Fruit fly (Drosophila melanogaster) whole organism, embryonic: ENCODE results near the gene CG32700.

Experiments used
- Ada2b ChIP-seq: fragments of 200-800 bp; sonication (Bioruptor generic); IDR thresholded peaks from 2 replicates; pipeline ENCODE4 v1.3.6; 2022; ENCODE audit warnings: missing biosample characterization, missing genetic modification characterization
- Adf1 ChIP-seq: fragments of 200-800 bp; sonication (Bioruptor generic); IDR thresholded peaks from 2 replicates; pipeline ENCODE4 v1.3.6; 2022; ENCODE audit warnings: missing biosample characterization, missing genetic modification characterization
- Blimp-1 ChIP-seq: fragments of 200-800 bp; sonication (Bioruptor generic); optimal IDR thresholded peaks from 3 replicates; lab custom pipeline; 2018; ENCODE audit warnings: missing biosample characterization, missing genetic modification characterization, mild to moderate bottlenecking, moderate library complexity, missing genetic modification reagents
- CG11456 ChIP-seq: fragments of 200-800 bp; sonication (Bioruptor generic); IDR thresholded peaks from 3 replicates; pipeline ENCODE4 v1.3.6; 2022; ENCODE audit warnings: missing biosample characterization, missing genetic modification characterization
- CG12236 ChIP-seq: fragments of 200-800 bp; sonication (Bioruptor generic); optimal IDR thresholded peaks from 2 replicates; lab custom pipeline; 2016; ENCODE audit warnings: missing biosample characterization, missing genetic modification characterization
- CG12391 ChIP-seq: fragments of 200-800 bp; sonication (Bioruptor generic); optimal IDR thresholded peaks from 3 replicates; lab custom pipeline; 2018; ENCODE audit warnings: missing biosample characterization, mild to moderate bottlenecking, missing genetic modification characterization, moderate library complexity
- CG12942 ChIP-seq: fragments of 200-800 bp; sonication (Bioruptor generic); optimal IDR thresholded peaks from 3 replicates; lab custom pipeline; 2016; ENCODE audit warnings: missing biosample characterization, missing genetic modification characterization
- CG13296 ChIP-seq: fragments of 200-800 bp; sonication (Bioruptor generic); optimal IDR thresholded peaks from 3 replicates; lab custom pipeline; 2018; ENCODE audit warnings: missing biosample characterization, mild to moderate bottlenecking, missing genetic modification characterization
- CG13894 ChIP-seq: fragments of 200-800 bp; sonication (Bioruptor generic); optimal IDR thresholded peaks from 3 replicates; lab custom pipeline; 2018; ENCODE audit warnings: missing biosample characterization, mild to moderate bottlenecking, missing genetic modification characterization, moderate library complexity
- CG14710 ChIP-seq: fragments of 200-800 bp; sonication (Bioruptor generic); optimal IDR thresholded peaks from 3 replicates; lab custom pipeline; 2019; ENCODE audit warnings: missing biosample characterization, mild to moderate bottlenecking, missing genetic modification characterization, moderate library complexity
- CG16863 ChIP-seq: fragments of 200-800 bp; sonication (Bioruptor generic); optimal IDR thresholded peaks from 3 replicates; lab custom pipeline; 2016; ENCODE audit warnings: missing biosample characterization, missing genetic modification characterization
- CG31441 ChIP-seq: fragments of 200-800 bp; sonication (Bioruptor generic); IDR thresholded peaks from 2 replicates; pipeline ENCODE4 v1.3.6; 2022; ENCODE audit warnings: missing biosample characterization, missing genetic modification characterization
- CG5180 ChIP-seq: fragments of 200-800 bp; sonication (Bioruptor generic); optimal IDR thresholded peaks from 3 replicates; lab custom pipeline; 2017; ENCODE audit warnings: missing biosample characterization, missing genetic modification characterization, mild to moderate bottlenecking, moderate library complexity, missing genetic modification reagents
- CG7745 ChIP-seq: fragments of 200-800 bp; sonication (Bioruptor generic); optimal IDR thresholded peaks from 2 replicates; lab custom pipeline; 2018; ENCODE audit warnings: missing biosample characterization, mild to moderate bottlenecking, missing genetic modification characterization, moderate library complexity
- CG7987 ChIP-seq: fragments of 200-800 bp; sonication (Bioruptor generic); optimal IDR thresholded peaks from 2 replicates; lab custom pipeline; 2018; ENCODE audit warnings: missing biosample characterization, mild to moderate bottlenecking, missing genetic modification characterization, moderate library complexity
- CG8089 ChIP-seq: fragments of 200-800 bp; sonication (Bioruptor generic); optimal IDR thresholded peaks from 3 replicates; lab custom pipeline; 2016; ENCODE audit warnings: missing biosample characterization, missing genetic modification characterization
- CG8290 ChIP-seq, 3 experiments: fragments of 200-800 bp; sonication (Bioruptor generic); optimal IDR thresholded peaks; 2 replicates each; lab custom pipeline; 2016 to 2019; ENCODE audit warnings: missing biosample characterization in 3 of 3, missing genetic modification characterization in 3 of 3, mild to moderate bottlenecking in 2 of 3, moderate library complexity in 1 of 3
- CG8765 ChIP-seq: fragments of 200-800 bp; sonication (Bioruptor generic); IDR thresholded peaks from 2 replicates; pipeline ENCODE4 v1.3.6; 2022; ENCODE audit warnings: missing biosample characterization, missing genetic modification characterization
- Fer3 ChIP-seq: fragments of 200-800 bp; sonication (Bioruptor generic); optimal IDR thresholded peaks from 2 replicates; lab custom pipeline; 2018; ENCODE audit warnings: missing biosample characterization, mild to moderate bottlenecking, missing genetic modification characterization, moderate library complexity
- Hand ChIP-seq: fragments of 200-800 bp; sonication (Bioruptor generic); optimal IDR thresholded peaks from 2 replicates; lab custom pipeline; 2017; ENCODE audit warnings: mild to moderate bottlenecking, missing biosample characterization, missing genetic modification reagents, missing genetic modification characterization
- Hr3 ChIP-seq: fragments of 200-800 bp; sonication (Bioruptor generic); optimal IDR thresholded peaks from 3 replicates; lab custom pipeline; 2016; ENCODE audit warnings: missing biosample characterization, missing genetic modification characterization
- Kr ChIP-seq: fragments of 200-800 bp; sonication (Bioruptor generic); optimal IDR thresholded peaks from 2 replicates; lab custom pipeline; 2017; ENCODE audit warnings: missing biosample characterization, mild to moderate bottlenecking, missing genetic modification characterization
- Mad ChIP-seq: fragments of 200-800 bp; sonication (Bioruptor generic); optimal IDR thresholded peaks from 2 replicates; lab custom pipeline; 2016; ENCODE audit warnings: missing biosample characterization, missing genetic modification characterization
- NC2β ChIP-seq: fragments of 200-800 bp; sonication (Bioruptor generic); optimal IDR thresholded peaks from 2 replicates; lab custom pipeline; 2016; ENCODE audit warnings: missing biosample characterization, missing genetic modification characterization
- NFAT ChIP-seq: fragments of 200-800 bp; sonication (Bioruptor generic); IDR thresholded peaks from 2 replicates; pipeline ENCODE4 v1.3.6; 2022; ENCODE audit warnings: missing biosample characterization, missing genetic modification characterization
- PHDP ChIP-seq: fragments of 200-800 bp; sonication (Bioruptor generic); optimal IDR thresholded peaks from 3 replicates; lab custom pipeline; 2018; ENCODE audit warnings: missing biosample characterization, mild to moderate bottlenecking, missing genetic modification characterization, moderate library complexity
- Spps ChIP-seq: fragments of 200-800 bp; sonication (Bioruptor generic); optimal IDR thresholded peaks from 2 replicates; lab custom pipeline; 2018; ENCODE audit warnings: missing biosample characterization, mild to moderate bottlenecking, missing genetic modification characterization
- Vsx1 ChIP-seq: fragments of 200-800 bp; sonication (Bioruptor generic); optimal IDR thresholded peaks from 2 replicates; lab custom pipeline; 2017; ENCODE audit warnings: missing biosample characterization, mild to moderate bottlenecking, missing genetic modification characterization, missing genetic modification reagents
- ac ChIP-seq: fragments of 200-800 bp; sonication (Bioruptor generic); optimal IDR thresholded peaks from 3 replicates; lab custom pipeline; 2017; ENCODE audit warnings: missing biosample characterization, mild to moderate bottlenecking, missing genetic modification characterization
- bsh ChIP-seq, 2 experiments: fragments of 200-800 bp; sonication (Bioruptor generic); optimal IDR thresholded peaks; 2 replicates each; lab custom pipeline; 2017 to 2018; ENCODE audit warnings: mild to moderate bottlenecking in 2 of 2, missing biosample characterization in 2 of 2, missing genetic modification characterization in 2 of 2, moderate library complexity in 1 of 2
- btn ChIP-seq: fragments of 200-800 bp; sonication (Bioruptor generic); optimal IDR thresholded peaks from 2 replicates; lab custom pipeline; 2016; ENCODE audit warnings: missing biosample characterization, missing genetic modification characterization
- cato ChIP-seq: fragments of 200-800 bp; sonication (Bioruptor generic); optimal IDR thresholded peaks from 2 replicates; lab custom pipeline; 2016; ENCODE audit warnings: missing biosample characterization, missing genetic modification characterization, borderline replicate concordance
- cg ChIP-seq: fragments of 200-800 bp; sonication (Bioruptor generic); optimal IDR thresholded peaks from 3 replicates; lab custom pipeline; 2019; ENCODE audit warnings: missing biosample characterization, mild to moderate bottlenecking, missing genetic modification characterization, moderate library complexity
- ci ChIP-seq: fragments of 200-800 bp; sonication (Bioruptor generic); IDR thresholded peaks from 3 replicates; pipeline ENCODE4 v1.3.6; 2022; ENCODE audit warnings: missing biosample characterization, missing genetic modification characterization
- cwo ChIP-seq: fragments of 200-800 bp; sonication (Bioruptor generic); optimal IDR thresholded peaks from 3 replicates; lab custom pipeline; 2017; ENCODE audit warnings: missing biosample characterization, missing genetic modification characterization, mild to moderate bottlenecking, moderate library complexity, missing genetic modification reagents
- dan ChIP-seq: fragments of 200-800 bp; sonication (Bioruptor generic); IDR thresholded peaks from 2 replicates; pipeline ENCODE4 v1.3.6; 2022; ENCODE audit warnings: missing biosample characterization, missing genetic modification characterization
- danr ChIP-seq: fragments of 200-800 bp; sonication (Bioruptor generic); IDR thresholded peaks from 2 replicates; pipeline ENCODE4 v1.3.6; 2022; ENCODE audit warnings: missing biosample characterization, missing genetic modification characterization
- fd102C ChIP-seq: fragments of 200-800 bp; sonication (Bioruptor generic); optimal IDR thresholded peaks from 2 replicates; lab custom pipeline; 2018; ENCODE audit warnings: missing biosample characterization, mild to moderate bottlenecking, missing genetic modification characterization, moderate library complexity
- fd64A ChIP-seq: fragments of 200-800 bp; sonication (Bioruptor generic); optimal IDR thresholded peaks from 3 replicates; lab custom pipeline; 2018; ENCODE audit warnings: missing biosample characterization, mild to moderate bottlenecking, missing genetic modification characterization
- ftz-f1 ChIP-seq: fragments of 200-800 bp; sonication (Bioruptor generic); optimal IDR thresholded peaks from 2 replicates; lab custom pipeline; 2016; ENCODE audit warnings: missing biosample characterization, missing genetic modification characterization
- gsb-n ChIP-seq: fragments of 200-800 bp; sonication (Bioruptor generic); optimal IDR thresholded peaks from 3 replicates; lab custom pipeline; 2018; ENCODE audit warnings: missing biosample characterization, mild to moderate bottlenecking, missing genetic modification characterization
- lab ChIP-seq: fragments of 200-800 bp; sonication (Bioruptor generic); optimal IDR thresholded peaks from 3 replicates; lab custom pipeline; 2017; ENCODE audit warnings: missing biosample characterization, missing genetic modification characterization, mild to moderate bottlenecking, moderate library complexity, missing genetic modification reagents
- pros ChIP-seq: fragments of 200-800 bp; sonication (Bioruptor generic); optimal IDR thresholded peaks from 3 replicates; lab custom pipeline; 2019; ENCODE audit warnings: missing biosample characterization, mild to moderate bottlenecking, missing genetic modification characterization, moderate library complexity
- seq ChIP-seq: fragments of 200-800 bp; sonication (Bioruptor generic); IDR thresholded peaks from 2 replicates; pipeline ENCODE4 v1.3.6; 2022; ENCODE audit warnings: missing biosample characterization, missing genetic modification characterization
- sim ChIP-seq: fragments of 200-800 bp; sonication (Bioruptor generic); IDR thresholded peaks from 2 replicates; pipeline ENCODE4 v1.3.6; 2022; ENCODE audit warnings: missing biosample characterization, missing genetic modification characterization
- so ChIP-seq: fragments of 200-800 bp; sonication (Bioruptor generic); IDR thresholded peaks from 3 replicates; pipeline ENCODE4 v1.3.6; 2022; ENCODE audit warnings: missing biosample characterization, missing genetic modification characterization
- unpg ChIP-seq: fragments of 200-800 bp; sonication (Bioruptor generic); optimal IDR thresholded peaks from 3 replicates; lab custom pipeline; 2018; ENCODE audit warnings: missing biosample characterization, mild to moderate bottlenecking, missing genetic modification characterization, moderate library complexity
- z ChIP-seq: fragments of 200-800 bp; sonication (Bioruptor generic); IDR thresholded peaks from 3 replicates; pipeline ENCODE4 v1.3.6; 2022; ENCODE audit warnings: missing biosample characterization, missing genetic modification characterization

The CG32700 gene

DNA sequence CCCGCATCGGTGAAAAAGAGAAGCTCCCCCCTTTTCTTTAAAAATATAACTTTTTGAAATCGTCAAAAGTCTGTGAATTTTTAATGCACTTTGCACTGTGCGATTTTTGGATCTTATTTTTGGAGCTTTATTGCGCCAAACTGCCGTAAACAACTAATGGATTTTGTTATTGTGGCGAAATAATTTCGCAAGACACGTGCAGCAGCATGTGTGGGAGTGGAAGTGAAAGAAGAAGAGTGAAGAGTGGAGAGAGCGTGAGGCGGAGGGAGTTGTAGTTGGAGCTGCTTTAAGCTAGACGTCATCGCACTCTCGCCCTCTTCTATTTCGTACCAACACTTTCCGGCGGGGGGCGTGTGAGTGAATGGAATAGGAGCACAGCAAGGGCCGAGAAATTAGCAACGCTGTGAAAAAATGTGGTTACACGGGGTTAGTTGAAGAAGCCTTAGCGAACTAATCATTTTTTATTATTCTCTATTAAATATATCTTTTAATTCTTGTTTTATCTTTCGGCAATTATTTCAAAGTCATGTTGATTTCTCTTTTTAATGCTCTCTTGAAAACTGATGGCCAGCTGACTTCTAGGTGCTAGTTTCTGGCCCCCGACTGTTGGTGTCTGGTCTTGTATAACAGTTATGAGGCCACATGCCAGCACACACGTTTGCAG is 32.9 kb upstream of the CG32700 start (continued):
- peak; percentile 92 for TF ChIP-seq Vsx1 (GFP tag; lab: Kevin White, UChicago)
- no peak for TF ChIP-seq CG7745 (tag; lab: Kevin White, UChicago)
- peak; percentile 89 for TF ChIP-seq CG5180 (GFP tag; lab: Kevin White, UChicago)
- TF ChIP-seq Spps (tag; lab: Kevin White, UChicago) = peak; percentile 88
- peak; percentile 84 for TF ChIP-seq fd64A (GFP tag; lab: Kevin White, UChicago)
- no peak for TF ChIP-seq CG8089 (GFP tag; lab: Kevin White, UChicago)
- peak; percentile 96 for TF ChIP-seq cwo (GFP tag; lab: Kevin White, UChicago)
- peak; percentile 73 for TF ChIP-seq Mad
- TF ChIP-seq pros (GFP tag; lab: Kevin White, UChicago) = no peak
- TF ChIP-seq cato (GFP tag; lab: Kevin White, UChicago) = peak; percentile 84
- TF ChIP-seq CG31441 (GFP tag; lab: Robert Waterston, UW) = peak; percentile 93
- peak; percentile 87 for TF ChIP-seq CG14710
- TF ChIP-seq PHDP (tag; lab: Kevin White, UChicago) = peak; percentile 96
- TF ChIP-seq ac = peak; percentile 58
- no peak for TF ChIP-seq Kr (GFP tag; lab: Kevin White, UChicago)
- peak; percentile 93 for TF ChIP-seq Fer3 (tag; lab: Kevin White, UChicago)
- TF ChIP-seq bsh (GFP tag; optimal IDR thresholded peaks at IDR 0.05; lab: Kevin White, UChicago) = peak; percentile 94 to 95
- TF ChIP-seq CG7987 (GFP tag; lab: Kevin White, UChicago) = peak; percentile 77
- no peak for TF ChIP-seq btn
- TF ChIP-seq NC2β (GFP tag; lab: Kevin White, UChicago) = peak; percentile 54
- TF ChIP-seq CG8290 (GFP tag; optimal IDR thresholded peaks at IDR 0.05; lab: Kevin White, UChicago) = peak; percentile 70
- peak; percentile 70 to 74 for TF ChIP-seq CG8290 (tag; optimal IDR thresholded peaks at IDR 0.05; lab: Kevin White, UChicago)
- peak; percentile 44 for TF ChIP-seq ftz-f1 (GFP tag; lab: Kevin White, UChicago)
- peak; percentile 47 for TF ChIP-seq cg (GFP tag; lab: Kevin White, UChicago)
- peak; percentile 87 for TF ChIP-seq Blimp-1
- TF ChIP-seq sim (GFP tag; lab: Robert Waterston, UW) = peak; percentile 71; the same call in 1 of the 2 replicates
- TF ChIP-seq CG12236 (GFP tag; lab: Kevin White, UChicago) = no peak
- TF ChIP-seq CG12942 (GFP tag; lab: Kevin White, UChicago) = peak; percentile 82
- peak; percentile 91 for TF ChIP-seq CG13894
- TF ChIP-seq Adf1 (GFP tag; lab: Robert Waterston, UW) = peak; percentile 70
- TF ChIP-seq z = peak; percentile 64; the same call in 1 of the 3 replicates
- TF ChIP-seq NFAT (GFP tag; lab: Robert Waterston, UW) = peak; percentile 80; the same call in 1 of the 2 replicates
- no peak for TF ChIP-seq fd102C (GFP tag; lab: Kevin White, UChicago)
- peak; percentile 95 for TF ChIP-seq so
- TF ChIP-seq unpg (GFP tag; lab: Kevin White, UChicago) = peak; percentile 94
- TF ChIP-seq ci (GFP tag; lab: Robert Waterston, UW) = peak; percentile 95
- peak; percentile 90 for TF ChIP-seq CG11456 (GFP tag; lab: Robert Waterston, UW)
- TF ChIP-seq CG12391 (tag; lab: Kevin White, UChicago) = peak; percentile 96
- peak; percentile 38; the same call in 1 of the 2 replicates for TF ChIP-seq dan (GFP tag; lab: Robert Waterston, UW)
- TF ChIP-seq Ada2b (GFP tag; lab: Robert Waterston, UW) = peak; percentile 89
- peak; percentile 91 for TF ChIP-seq gsb-n (tag; lab: Kevin White, UChicago)
- TF ChIP-seq CG13296 = peak; percentile 96
- peak; percentile 98 for TF ChIP-seq lab (GFP tag; lab: Kevin White, UChicago)
- TF ChIP-seq seq (GFP tag; lab: Robert Waterston, UW) = peak; percentile 94
- TF ChIP-seq CG8765 (GFP tag; lab: Robert Waterston, UW) = peak; percentile 63; the same call in 1 of the 2 replicates
- peak; percentile 65 for TF ChIP-seq CG16863 (GFP tag; lab: Kevin White, UChicago)
- peak; percentile 91 for TF ChIP-seq Hr3 (GFP tag; lab: Kevin White, UChicago)
- peak; percentile 96 for TF ChIP-seq Hand (GFP tag; lab: Kevin White, UChicago)
- TF ChIP-seq danr (GFP tag; lab: Robert Waterston, UW) = peak; percentile 89
